Worm (Caenorhabditis elegans) whole organism, L4/young adult: ENCODE results near the gene T27E4.5.

ENCODE experiments used
- W03F9.2 ChIP-seq: fragments of 150-350 bp; optimal IDR thresholded peaks from 2 replicates; lab custom pipeline; 2014; ENCODE audit warnings: missing biosample characterization, missing genetic modification characterization
- dao-5 ChIP-seq: sonication (generic microtip); optimal IDR thresholded peaks from 2 replicates; lab custom pipeline; 2016; ENCODE audit warnings: missing genotype, missing genetic modification characterization, moderate library complexity, missing compliant biosample characterization
- him-1 ChIP-seq: sonication (generic microtip); optimal IDR thresholded peaks from 2 replicates; lab custom pipeline; 2016; ENCODE audit warnings: missing genotype, missing genetic modification reagents, missing genetic modification characterization, missing compliant biosample characterization

T27E4.5 gene

DNA sequence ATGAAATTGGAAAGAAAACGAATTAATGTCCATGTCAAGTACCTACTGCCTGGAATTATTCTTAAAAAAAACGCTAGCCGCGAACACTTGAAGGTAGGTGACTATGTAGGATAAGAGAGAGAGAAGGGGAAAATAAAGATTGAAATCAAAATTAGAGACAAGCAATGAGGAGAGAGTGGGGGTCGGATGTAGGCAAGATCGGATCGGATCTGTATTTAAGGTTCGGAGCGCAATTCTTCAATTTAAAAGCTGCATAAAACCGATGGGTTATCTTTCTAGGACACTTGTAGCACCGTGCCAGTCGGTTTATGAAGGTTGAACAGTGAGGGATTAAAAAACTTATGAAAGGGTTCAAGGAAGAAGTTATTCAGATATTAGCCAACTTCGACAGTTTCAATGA is 6.4 kb downstream of the T27E4.5 start:
- no peak for TF ChIP-seq dao-5
- TF ChIP-seq him-1 (tag; lab: Kevin White, UChicago): no peak
- no peak for TF ChIP-seq W03F9.2 (tag; lab: Kevin White, UChicago)

DNA sequence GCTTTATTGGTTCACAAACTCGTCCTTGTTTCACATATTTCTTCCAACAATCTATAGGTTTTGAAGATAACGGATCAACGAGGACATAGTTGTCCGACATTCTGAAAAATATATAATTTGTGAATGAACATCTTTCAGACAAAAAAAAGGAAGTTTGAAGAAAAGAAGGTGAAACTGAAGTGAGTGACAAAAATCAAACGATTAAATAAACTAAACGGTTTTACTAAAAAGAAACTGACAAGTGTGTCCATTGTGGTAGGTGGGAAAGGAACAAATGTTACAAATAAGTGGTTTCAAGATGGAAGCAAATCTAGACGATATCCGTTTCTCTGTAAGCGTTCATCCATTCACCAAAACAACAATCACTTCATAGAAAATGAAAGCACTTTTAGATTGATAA is 7.2 kb downstream of the T27E4.5 start, which contains the start of gene C25E10.12:
TSS of gene C25E10.12 (minus strand) at position 101 of the 400 bp plus-strand sequence.
- TF ChIP-seq him-1 (tag; lab: Kevin White, UChicago) (no peak), W03F9.2 (tag; lab: Kevin White, UChicago) (no peak), dao-5 (no peak)

DNA sequence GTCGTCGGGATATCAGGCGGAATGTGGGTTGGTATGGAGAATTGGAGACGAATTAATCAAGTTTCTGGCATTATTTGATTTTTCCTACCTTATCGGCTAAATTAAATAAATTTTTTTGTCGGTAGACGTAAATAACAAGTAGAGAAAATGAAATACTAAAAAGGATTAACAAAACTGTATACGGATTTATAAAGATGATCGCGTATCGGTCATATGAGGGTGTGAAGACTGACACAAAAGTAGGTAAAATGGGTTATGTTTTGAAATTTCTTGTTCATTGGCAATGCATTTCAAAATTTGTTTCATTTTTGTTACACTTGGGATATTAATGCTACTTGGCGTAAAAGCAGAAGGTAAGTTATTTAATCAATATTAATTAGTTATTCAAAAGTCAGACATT is 10.1 kb downstream of the T27E4.5 start, which contains the start of the genes C25E10.16 and C25E10.13:
TSS of gene C25E10.16 (minus strand) at position 101 of the 400 bp plus-strand sequence.
TSS of gene C25E10.13 (plus strand) at position 256 of the 400 bp plus-strand sequence.
- TF ChIP-seq him-1 (tag; lab: Kevin White, UChicago): no peak
- TF ChIP-seq dao-5: no peak
- no peak for TF ChIP-seq W03F9.2 (tag; lab: Kevin White, UChicago)

DNA sequence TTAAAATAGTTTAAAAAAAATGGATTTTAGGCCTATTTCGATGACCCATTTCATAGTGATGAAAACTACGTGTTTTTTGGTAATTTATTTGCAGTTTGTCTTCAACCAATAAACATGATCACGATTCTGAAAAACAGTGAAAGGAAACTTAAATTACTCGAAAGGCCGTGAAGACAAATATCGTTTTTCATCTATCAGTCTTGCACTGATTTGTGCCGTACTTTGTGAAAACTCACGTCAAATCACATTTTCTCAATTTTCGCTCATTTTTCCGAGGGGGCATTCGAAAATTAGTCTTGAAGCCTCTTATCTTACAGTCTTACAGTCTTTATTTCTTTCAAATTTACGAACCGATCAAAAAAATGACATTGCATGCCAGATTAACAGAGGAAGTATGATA is 11.0 kb downstream of the T27E4.5 start, which contains the start of gene C25E10.11:
TSS of gene C25E10.11 (minus strand) at position 101 of the 400 bp plus-strand sequence.
- TF ChIP-seq dao-5 (no peak), W03F9.2 (tag; lab: Kevin White, UChicago) (no peak), him-1 (tag; lab: Kevin White, UChicago) (no peak)

ce11 chrV:9056253-9056652 is 13.3 kb downstream of the T27E4.5 start, which contains the start of gene C25E10.10:
TSS of gene C25E10.10 (minus strand) at chrV:9056353.
- TF ChIP-seq him-1 (tag; lab: Kevin White, UChicago) (no peak), W03F9.2 (tag; lab: Kevin White, UChicago) (no peak), dao-5 (no peak)

DNA sequence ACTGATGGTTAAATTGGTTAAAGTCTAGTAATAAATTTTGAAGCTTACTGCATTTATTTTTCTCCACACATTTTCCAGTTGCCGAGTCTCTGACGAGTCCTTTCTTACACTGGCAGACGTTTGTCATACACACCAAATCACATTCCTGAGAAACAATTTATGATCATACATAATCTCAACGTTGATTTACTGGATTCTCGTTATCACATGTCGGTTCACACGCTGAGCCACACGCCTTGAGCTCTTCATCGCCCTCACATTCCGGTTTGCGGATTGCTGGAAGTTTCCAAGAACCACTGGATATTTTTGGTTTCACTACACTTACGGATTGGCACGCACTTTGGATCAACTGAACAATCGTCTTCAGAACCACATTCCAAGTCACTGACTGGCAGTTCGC is 13.9 kb downstream of the T27E4.5 start:
- no peak for TF ChIP-seq him-1 (tag; lab: Kevin White, UChicago)
- TF ChIP-seq W03F9.2 (tag; lab: Kevin White, UChicago): no peak
- no peak for TF ChIP-seq dao-5

DNA sequence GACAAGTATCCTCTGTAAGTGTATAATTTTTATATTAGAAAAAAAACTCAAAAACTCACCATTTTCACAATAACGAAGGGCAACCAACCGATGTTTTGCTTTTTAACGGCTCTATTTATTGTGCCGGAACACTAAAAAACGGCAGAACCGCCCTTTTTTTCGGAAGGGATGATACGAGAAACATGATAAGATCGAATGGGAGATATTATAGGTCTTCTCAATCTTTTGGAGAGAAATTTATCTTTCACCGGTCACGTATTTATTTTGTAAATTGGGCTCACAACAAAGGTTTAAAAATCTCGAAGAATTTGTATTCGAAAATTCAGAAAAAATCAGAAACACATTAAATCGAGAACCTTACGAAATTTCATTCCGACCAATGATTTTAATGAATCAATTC is 14.8 kb downstream of the T27E4.5 start, which contains the start of gene swm-1:
TSS of gene swm-1 (minus strand) at position 101 of the 400 bp plus-strand sequence.
- TF ChIP-seq W03F9.2 (tag; lab: Kevin White, UChicago) (no peak), him-1 (tag; lab: Kevin White, UChicago) (no peak), dao-5 (no peak)

ce11 chrV:9053969-9054368 is 15.6 kb downstream of the T27E4.5 start, which contains the start of gene C25E10.8:
TSS of gene C25E10.8 (minus strand) at chrV:9054069.
- TF ChIP-seq W03F9.2 (tag; lab: Kevin White, UChicago) (no peak), dao-5 (no peak), him-1 (tag; lab: Kevin White, UChicago) (no peak)

ce11 chrV:9053235-9053634 is 16.3 kb downstream of the T27E4.5 start:
- TF ChIP-seq dao-5: no peak
- TF ChIP-seq him-1 (tag; lab: Kevin White, UChicago): no peak
- no peak for TF ChIP-seq W03F9.2 (tag; lab: Kevin White, UChicago)

DNA sequence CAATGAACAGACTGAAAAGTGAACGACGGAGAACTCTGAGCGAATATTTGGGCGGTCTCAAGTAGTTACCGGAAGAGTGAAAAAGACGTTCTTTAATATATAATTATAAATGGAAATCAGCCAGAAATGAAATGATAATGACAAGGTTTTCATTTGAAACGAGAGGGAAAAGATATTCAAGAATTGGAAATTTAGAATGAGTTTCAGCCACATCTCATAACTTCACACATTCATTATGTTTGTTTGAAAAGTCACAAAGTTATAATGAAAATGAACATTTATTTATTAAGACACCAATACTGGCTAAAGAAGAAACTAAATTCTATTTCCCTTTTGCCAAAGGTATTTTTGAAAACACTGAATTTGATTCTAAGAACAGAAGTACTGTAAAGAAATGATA is 18.5 kb downstream of the T27E4.5 start, which contains the start of gene C25E10.7:
TSS of gene C25E10.7 (minus strand) at position 101 of the 400 bp plus-strand sequence.
- TF ChIP-seq dao-5 (no peak), him-1 (tag; lab: Kevin White, UChicago) (no peak), W03F9.2 (tag; lab: Kevin White, UChicago) (no peak)

- TF ChIP-seq W03F9.2 (tag; lab: Kevin White, UChicago): no peak
- no peak for TF ChIP-seq him-1 (tag; lab: Kevin White, UChicago)
- no peak for TF ChIP-seq dao-5
Measured at ce11 chrV:9049271-9049670, 20.3 kb downstream of the T27E4.5 start.

DNA sequence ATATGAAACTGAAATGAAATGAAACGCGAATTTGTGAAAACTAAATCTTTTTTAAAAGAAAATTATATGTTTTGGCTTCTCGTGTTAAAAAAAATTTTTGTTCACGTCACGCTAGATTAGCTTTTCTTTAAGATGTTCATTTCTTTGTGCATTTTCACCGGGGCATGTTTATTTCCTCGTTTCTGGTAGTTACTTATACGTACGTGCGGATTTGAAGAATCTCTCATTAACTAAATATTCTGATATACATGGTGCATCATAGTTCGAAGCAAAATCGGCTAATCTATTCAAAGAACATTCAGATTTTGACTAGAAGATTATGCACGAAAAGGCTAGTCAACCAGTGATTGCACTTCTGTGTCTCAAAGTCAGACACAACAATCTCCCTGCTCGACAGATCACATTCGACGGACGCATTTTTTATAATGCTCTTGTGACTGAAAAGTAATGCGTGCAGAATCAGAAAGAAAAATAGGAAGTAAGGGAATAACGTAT is 22.0 kb downstream of the T27E4.5 start, which contains the start of gene C25E10.17:
TSS of gene C25E10.17 (minus strand) at position 51 of the 495 bp plus-strand sequence.
- TF ChIP-seq dao-5: no peak
- no peak for TF ChIP-seq W03F9.2 (tag; lab: Kevin White, UChicago)
- no peak for TF ChIP-seq him-1 (tag; lab: Kevin White, UChicago)

ce11 chrV:9044871-9045270 is 24.7 kb downstream of the T27E4.5 start, which contains the start of gene nhr-30:
TSS of gene nhr-30 (plus strand) at chrV:9045171.
- no peak for TF ChIP-seq dao-5
- no peak for TF ChIP-seq him-1 (tag; lab: Kevin White, UChicago)
- no peak for TF ChIP-seq W03F9.2 (tag; lab: Kevin White, UChicago)

DNA sequence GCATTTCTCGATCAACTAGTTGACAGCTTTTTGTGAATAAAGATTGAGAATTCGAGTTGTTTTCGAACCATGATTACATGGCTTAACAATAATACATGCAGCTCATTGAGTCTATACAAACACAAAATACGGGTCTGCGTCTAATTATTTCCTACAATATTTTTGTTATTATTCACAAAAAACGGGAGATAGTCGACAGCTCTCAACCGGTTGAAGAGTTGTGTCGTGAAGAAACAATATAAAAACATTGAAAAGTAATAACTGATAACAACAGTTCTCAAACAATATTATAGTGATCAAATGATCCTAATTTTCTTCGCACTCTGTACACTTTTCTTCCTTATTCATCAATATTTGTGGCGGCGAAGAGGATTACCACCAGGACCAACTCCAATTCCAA is 28.6 kb downstream of the T27E4.5 start, which contains the start of gene cyp-33B1:
TSS of gene cyp-33B1 (plus strand) at position 301 of the 400 bp plus-strand sequence.
- no peak for TF ChIP-seq W03F9.2 (tag; lab: Kevin White, UChicago)
- TF ChIP-seq dao-5: no peak
- TF ChIP-seq him-1 (tag; lab: Kevin White, UChicago): no peak
